Fruit fly (Drosophila melanogaster) whole organism, pupa: ENCODE measurements around the gene CG10237.

Experiments used
- CG10348 ChIP-seq: fragments of 200-800 bp; sonication (Bioruptor generic); IDR thresholded peaks from 2 replicates; pipeline ENCODE4 v1.3.6; 2022; ENCODE audit warnings: missing biosample characterization, missing genetic modification characterization
- CG12605 ChIP-seq: fragments of 200-800 bp; sonication (Bioruptor generic); IDR thresholded peaks from 2 replicates; pipeline ENCODE4 v1.3.6; 2022; ENCODE audit warnings: missing biosample characterization, missing genetic modification characterization
- CG15710 ChIP-seq: fragments of 200-800 bp; sonication (Bioruptor generic); optimal IDR thresholded peaks from 2 replicates; lab custom pipeline; 2018; ENCODE audit warnings: missing biosample characterization, mild to moderate bottlenecking, missing genetic modification characterization, moderate library complexity
- CG17806 ChIP-seq: fragments of 200-800 bp; sonication (Bioruptor generic); optimal IDR thresholded peaks from 2 replicates; lab custom pipeline; 2018; ENCODE audit warnings: missing biosample characterization, mild to moderate bottlenecking, missing genetic modification characterization, moderate library complexity
- CG32121 ChIP-seq: fragments of 200-800 bp; sonication (Bioruptor generic); IDR thresholded peaks from 2 replicates; pipeline ENCODE4 v1.3.6; 2022; ENCODE audit warnings: missing biosample characterization, missing genetic modification characterization
- CG34367 ChIP-seq: fragments of 200-800 bp; sonication (Bioruptor generic); optimal IDR thresholded peaks from 2 replicates; lab custom pipeline; 2018; ENCODE audit warnings: missing biosample characterization, mild to moderate bottlenecking, missing genetic modification characterization
- CG4496 ChIP-seq: fragments of 200-800 bp; sonication (Bioruptor generic); IDR thresholded peaks from 3 replicates; pipeline ENCODE4 v1.3.6; 2022; ENCODE audit warnings: missing biosample characterization, missing genetic modification characterization
- CG8301 ChIP-seq: fragments of 200-800 bp; sonication (Bioruptor generic); optimal IDR thresholded peaks from 2 replicates; lab custom pipeline; 2018; ENCODE audit warnings: missing biosample characterization, mild to moderate bottlenecking, missing genetic modification characterization
- CG9948 ChIP-seq: fragments of 200-800 bp; sonication (Bioruptor generic); optimal IDR thresholded peaks from 2 replicates; lab custom pipeline; 2018; ENCODE audit warnings: missing biosample characterization, mild to moderate bottlenecking, missing genetic modification characterization, moderate library complexity
- Ets98B ChIP-seq: fragments of 200-800 bp; sonication (Bioruptor generic); IDR thresholded peaks from 2 replicates; pipeline ENCODE4 v1.3.6; 2022; ENCODE audit warnings: missing biosample characterization, missing genetic modification characterization
- Pif1A ChIP-seq: fragments of 200-800 bp; sonication (Bioruptor generic); optimal IDR thresholded peaks from 3 replicates; lab custom pipeline; 2016; ENCODE audit warnings: missing biosample characterization, missing genetic modification characterization
- Pif1B ChIP-seq: fragments of 200-800 bp; sonication (Bioruptor generic); optimal IDR thresholded peaks from 3 replicates; lab custom pipeline; 2016; ENCODE audit warnings: missing biosample characterization, missing genetic modification characterization
- gl ChIP-seq: fragments of 200-800 bp; sonication (Bioruptor generic); optimal IDR thresholded peaks from 2 replicates; lab custom pipeline; 2018; ENCODE audit warnings: missing biosample characterization, mild to moderate bottlenecking, missing genetic modification characterization
- rn ChIP-seq: fragments of 200-800 bp; sonication (Bioruptor generic); IDR thresholded peaks from 2 replicates; pipeline ENCODE4 v1.3.6; 2022; ENCODE audit warnings: missing biosample characterization, missing genetic modification characterization

DNA sequence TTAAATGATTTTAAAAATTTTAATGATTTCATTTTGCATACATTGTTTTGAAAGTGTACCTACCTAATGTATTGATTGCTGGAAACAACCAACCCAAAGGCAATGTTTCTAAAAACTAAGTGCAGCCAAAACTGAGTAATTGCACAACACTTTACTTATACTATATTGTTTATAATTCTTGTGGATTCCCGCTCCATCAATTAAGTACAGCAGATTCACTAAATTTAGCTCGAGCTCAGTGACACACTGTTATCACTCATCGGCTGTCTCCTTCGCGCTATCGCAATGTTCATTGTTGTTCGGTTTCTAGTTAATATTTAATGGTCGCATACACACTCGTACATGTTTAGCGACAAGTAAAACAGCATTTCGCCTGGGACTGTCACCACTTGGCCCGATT, 13.2 kb upstream of the CG10237 start:
- TF ChIP-seq CG10348 (GFP tag; lab: Robert Waterston, UW) (no peak), Pif1A (GFP tag; lab: Kevin White, UChicago) (no peak), CG32121 (GFP tag; lab: Robert Waterston, UW) (no peak), CG17806 (tag; lab: Kevin White, UChicago) (no peak), Pif1B (GFP tag; lab: Kevin White, UChicago) (no peak), CG8301 (tag; lab: Kevin White, UChicago) (no peak), CG15710 (no peak), rn (GFP tag; lab: Robert Waterston, UW) (no peak), CG12605 (GFP tag; lab: Robert Waterston, UW) (no peak), gl (tag; lab: Kevin White, UChicago) (no peak), CG34367 (tag; lab: Kevin White, UChicago) (no peak), CG4496 (GFP tag; lab: Robert Waterston, UW) (no peak), Ets98B (GFP tag; lab: Robert Waterston, UW) (no peak), CG9948 (tag; lab: Kevin White, UChicago) (no peak)
